Fruit fly (Drosophila melanogaster) whole organism, embryonic: ENCODE measurements around the gene CG12182.

Experiments
- Bteb2 ChIP-seq: fragments of 200-800 bp; sonication (Bioruptor generic); optimal IDR thresholded peaks from 2 replicates; lab custom pipeline; 2016; ENCODE audit warnings: missing biosample characterization, missing genetic modification characterization
- CG1233 ChIP-seq: fragments of 200-800 bp; sonication (Bioruptor generic); optimal IDR thresholded peaks from 4 replicates; lab custom pipeline; 2018; ENCODE audit warnings: missing biosample characterization, mild to moderate bottlenecking, missing genetic modification characterization
- CG12659 ChIP-seq: fragments of 200-800 bp; sonication (Bioruptor generic); optimal IDR thresholded peaks from 3 replicates; lab custom pipeline; 2017; ENCODE audit warnings: mild to moderate bottlenecking, missing biosample characterization, missing genetic modification reagents, missing genetic modification characterization
- CG14441 ChIP-seq: fragments of 200-800 bp; sonication (Bioruptor generic); IDR thresholded peaks from 2 replicates; pipeline ENCODE4 v1.3.6; 2022; ENCODE audit warnings: missing biosample characterization, missing genetic modification characterization
- CG14710 ChIP-seq: fragments of 200-800 bp; sonication (Bioruptor generic); optimal IDR thresholded peaks from 3 replicates; lab custom pipeline; 2019; ENCODE audit warnings: missing biosample characterization, mild to moderate bottlenecking, missing genetic modification characterization, moderate library complexity
- CG15011 ChIP-seq: fragments of 200-800 bp; sonication (Bioruptor generic); optimal IDR thresholded peaks from 3 replicates; lab custom pipeline; 2018; ENCODE audit warnings: missing biosample characterization, mild to moderate bottlenecking, missing genetic modification characterization
- CG15514 ChIP-seq: fragments of 200-800 bp; sonication (Bioruptor generic); optimal IDR thresholded peaks from 3 replicates; lab custom pipeline; 2017; ENCODE audit warnings: missing biosample characterization, missing genetic modification characterization, mild to moderate bottlenecking, moderate library complexity, missing genetic modification reagents
- CG15696 ChIP-seq: fragments of 200-800 bp; sonication (Bioruptor generic); optimal IDR thresholded peaks from 2 replicates; lab custom pipeline; 2019; ENCODE audit warnings: missing biosample characterization, mild to moderate bottlenecking, missing genetic modification characterization, moderate library complexity
- CG17802 ChIP-seq: fragments of 200-800 bp; sonication (Bioruptor generic); optimal IDR thresholded peaks from 2 replicates; lab custom pipeline; 2018; ENCODE audit warnings: missing biosample characterization, mild to moderate bottlenecking, missing genetic modification characterization, moderate library complexity
- CG1832 ChIP-seq: fragments of 200-800 bp; sonication (Bioruptor generic); optimal IDR thresholded peaks from 2 replicates; lab custom pipeline; 2017; ENCODE audit warnings: missing biosample characterization, mild to moderate bottlenecking, missing genetic modification characterization, inconsistent platforms
- CG18476 ChIP-seq: fragments of 200-800 bp; sonication (Bioruptor generic); optimal IDR thresholded peaks from 2 replicates; lab custom pipeline; 2016; ENCODE audit warnings: missing biosample characterization, mild to moderate bottlenecking, missing genetic modification characterization
- CG18599 ChIP-seq: fragments of 200-800 bp; sonication (Bioruptor generic); optimal IDR thresholded peaks from 3 replicates; lab custom pipeline; 2017; ENCODE audit warnings: missing biosample characterization, missing genetic modification characterization, mild to moderate bottlenecking, moderate library complexity, missing genetic modification reagents
- CG2678 ChIP-seq: fragments of 200-800 bp; sonication (Bioruptor generic); optimal IDR thresholded peaks from 3 replicates; lab custom pipeline; 2019; ENCODE audit warnings: missing biosample characterization, mild to moderate bottlenecking, missing genetic modification characterization, moderate library complexity
- CG4328 ChIP-seq: fragments of 200-800 bp; sonication (Bioruptor generic); optimal IDR thresholded peaks from 3 replicates; lab custom pipeline; 2017; ENCODE audit warnings: missing biosample characterization, missing genetic modification reagents, missing genetic modification characterization
- CG4617 ChIP-seq: fragments of 200-800 bp; sonication (Bioruptor generic); optimal IDR thresholded peaks from 3 replicates; lab custom pipeline; 2016; ENCODE audit warnings: missing biosample characterization, missing genetic modification characterization, borderline replicate concordance
- CG6813 ChIP-seq: fragments of 200-800 bp; sonication (Bioruptor generic); optimal IDR thresholded peaks from 2 replicates; lab custom pipeline; 2017; ENCODE audit warnings: missing biosample characterization, missing genetic modification characterization, mild to moderate bottlenecking, moderate library complexity, missing genetic modification reagents
- CG7271 ChIP-seq: fragments of 200-800 bp; sonication (Bioruptor generic); optimal IDR thresholded peaks from 2 replicates; lab custom pipeline; 2018; ENCODE audit warnings: missing biosample characterization, mild to moderate bottlenecking, missing genetic modification characterization, moderate library complexity
- CG9609 ChIP-seq: fragments of 200-800 bp; sonication (Bioruptor generic); optimal IDR thresholded peaks from 3 replicates; lab custom pipeline; 2016; ENCODE audit warnings: missing biosample characterization, missing genetic modification characterization
- D19B ChIP-seq: fragments of 200-800 bp; sonication (Bioruptor generic); optimal IDR thresholded peaks from 2 replicates; lab custom pipeline; 2017; ENCODE audit warnings: missing biosample characterization, mild to moderate bottlenecking, missing genetic modification characterization
- Deaf1 ChIP-seq: fragments of 200-800 bp; optimal IDR thresholded peaks from 3 replicates; lab custom pipeline; 2019; ENCODE audit warnings: missing biosample characterization, mild to moderate bottlenecking, missing genetic modification characterization, moderate library complexity
- HLH4C ChIP-seq: fragments of 200-800 bp; sonication (Bioruptor generic); IDR thresholded peaks from 3 replicates; pipeline ENCODE4 v1.3.6; 2022; ENCODE audit warnings: missing biosample characterization, missing genetic modification characterization; ENCODE audit not compliant: partially characterized antibody
- Hr3 ChIP-seq: fragments of 200-800 bp; sonication (Bioruptor generic); optimal IDR thresholded peaks from 3 replicates; lab custom pipeline; 2016; ENCODE audit warnings: missing biosample characterization, missing genetic modification characterization
- MTF-1 ChIP-seq: fragments of 200-800 bp; sonication (Bioruptor generic); optimal IDR thresholded peaks from 2 replicates; lab custom pipeline; 2018; ENCODE audit warnings: missing biosample characterization, mild to moderate bottlenecking, missing genetic modification characterization, borderline replicate concordance
- Med ChIP-seq: fragments of 200-800 bp; sonication (Bioruptor generic); peaks from one replicate; lab custom pipeline; 2016; ENCODE audit warnings: missing biosample characterization, missing genetic modification characterization, mild to moderate bottlenecking, inconsistent platforms, moderate library complexity
- Nf-YB ChIP-seq: fragments of 200-800 bp; sonication (Bioruptor generic); optimal IDR thresholded peaks from 3 replicates; lab custom pipeline; 2019; ENCODE audit warnings: missing biosample characterization, mild to moderate bottlenecking, missing genetic modification characterization, moderate library complexity
- Optix ChIP-seq: fragments of 200-800 bp; sonication (Bioruptor generic); IDR thresholded peaks from 3 replicates; pipeline ENCODE4 v1.3.6; 2022; ENCODE audit warnings: missing biosample characterization, missing genetic modification characterization
- Tbp ChIP-seq: fragments of >200 bp; optimal IDR thresholded peaks from 2 replicates; lab custom pipeline; 2018; ENCODE audit warnings: missing biosample characterization, missing genetic modification characterization
- abd-A ChIP-seq: fragments of 200-800 bp; sonication (Bioruptor generic); optimal IDR thresholded peaks from 3 replicates; lab custom pipeline; 2019; ENCODE audit warnings: missing biosample characterization, mild to moderate bottlenecking, missing genetic modification characterization, moderate library complexity
- ara ChIP-seq: fragments of 200-800 bp; sonication (Bioruptor generic); IDR thresholded peaks from 2 replicates; pipeline ENCODE4 v1.3.6; 2022; ENCODE audit warnings: missing biosample characterization, missing genetic modification characterization
- az2 ChIP-seq: fragments of 200-800 bp; sonication (Bioruptor generic); optimal IDR thresholded peaks from 3 replicates; lab custom pipeline; 2016; ENCODE audit warnings: missing biosample characterization, missing genetic modification characterization
- cg ChIP-seq: fragments of 200-800 bp; sonication (Bioruptor generic); optimal IDR thresholded peaks from 3 replicates; lab custom pipeline; 2019; ENCODE audit warnings: missing biosample characterization, mild to moderate bottlenecking, missing genetic modification characterization, moderate library complexity
- croc ChIP-seq: fragments of 200-800 bp; sonication (Bioruptor generic); conservative IDR thresholded peaks from 3 replicates; pipeline ENCODE4 v1.3.6; 2022; ENCODE audit warnings: missing biosample characterization, missing genetic modification characterization
- en ChIP-seq: fragments of 200-800 bp; sonication (Bioruptor generic); optimal IDR thresholded peaks from 2 replicates; lab custom pipeline; 2016; ENCODE audit warnings: missing biosample characterization, missing genetic modification characterization
- esg ChIP-seq: fragments of 200-800 bp; sonication (Bioruptor generic); conservative IDR thresholded peaks from 2 replicates; pipeline ENCODE4 v1.3.6; 2022; ENCODE audit warnings: missing biosample characterization, missing genetic modification characterization
- fd3F ChIP-seq: fragments of 200-800 bp; sonication (Bioruptor generic); optimal IDR thresholded peaks from 2 replicates; lab custom pipeline; 2018; ENCODE audit warnings: missing biosample characterization, mild to moderate bottlenecking, missing genetic modification characterization, moderate library complexity
- gcm2 ChIP-seq: fragments of 200-800 bp; sonication (Bioruptor generic); optimal IDR thresholded peaks from 2 replicates; lab custom pipeline; 2016; ENCODE audit warnings: missing biosample characterization, missing genetic modification characterization
- grau ChIP-seq: fragments of 200-800 bp; optimal IDR thresholded peaks from 3 replicates; lab custom pipeline; 2019; ENCODE audit warnings: missing biosample characterization, mild to moderate bottlenecking, missing genetic modification characterization, moderate library complexity
- grn ChIP-seq: fragments of 200-800 bp; sonication (Bioruptor generic); optimal IDR thresholded peaks from 3 replicates; lab custom pipeline; 2017; ENCODE audit warnings: missing biosample characterization, missing genetic modification characterization
- mam ChIP-seq: fragments of 200-800 bp; sonication (Bioruptor generic); optimal IDR thresholded peaks from 3 replicates; lab custom pipeline; 2016; ENCODE audit warnings: missing biosample characterization, missing genetic modification characterization
- nau ChIP-seq: fragments of 200-800 bp; sonication (Bioruptor generic); optimal IDR thresholded peaks from 3 replicates; lab custom pipeline; 2017; ENCODE audit warnings: missing biosample characterization, mild to moderate bottlenecking, missing genetic modification characterization, missing genetic modification reagents
- pb ChIP-seq: fragments of 200-800 bp; sonication (Bioruptor generic); optimal IDR thresholded peaks from 3 replicates; lab custom pipeline; 2016; ENCODE audit warnings: missing biosample characterization, missing genetic modification characterization
- prd ChIP-seq, 3 experiments: fragments of >200 bp in 2 of 3; fragments of 200-800 bp in 1 of 3; sonication (Bioruptor generic) in 1 of 3; optimal IDR thresholded peaks in 2 of 3; IDR thresholded peaks in 1 of 3; 2 replicates in 2 of 3; 3 replicates in 1 of 3; pipeline versions ENCODE4 v1.3.6 to Lab custom; 2017 to 2022; ENCODE audit warnings: missing biosample characterization in 1 of 3, missing genetic modification characterization in 1 of 3
- seq ChIP-seq: fragments of 200-800 bp; sonication (Bioruptor generic); IDR thresholded peaks from 2 replicates; pipeline ENCODE4 v1.3.6; 2022; ENCODE audit warnings: missing biosample characterization, missing genetic modification characterization
- so ChIP-seq: fragments of 200-800 bp; sonication (Bioruptor generic); IDR thresholded peaks from 3 replicates; pipeline ENCODE4 v1.3.6; 2022; ENCODE audit warnings: missing biosample characterization, missing genetic modification characterization
- tio ChIP-seq: fragments of 200-800 bp; sonication (Bioruptor generic); optimal IDR thresholded peaks from 2 replicates; lab custom pipeline; 2017; ENCODE audit warnings: missing biosample characterization, missing genetic modification characterization, inconsistent platforms

Gene CG12182

DNA sequence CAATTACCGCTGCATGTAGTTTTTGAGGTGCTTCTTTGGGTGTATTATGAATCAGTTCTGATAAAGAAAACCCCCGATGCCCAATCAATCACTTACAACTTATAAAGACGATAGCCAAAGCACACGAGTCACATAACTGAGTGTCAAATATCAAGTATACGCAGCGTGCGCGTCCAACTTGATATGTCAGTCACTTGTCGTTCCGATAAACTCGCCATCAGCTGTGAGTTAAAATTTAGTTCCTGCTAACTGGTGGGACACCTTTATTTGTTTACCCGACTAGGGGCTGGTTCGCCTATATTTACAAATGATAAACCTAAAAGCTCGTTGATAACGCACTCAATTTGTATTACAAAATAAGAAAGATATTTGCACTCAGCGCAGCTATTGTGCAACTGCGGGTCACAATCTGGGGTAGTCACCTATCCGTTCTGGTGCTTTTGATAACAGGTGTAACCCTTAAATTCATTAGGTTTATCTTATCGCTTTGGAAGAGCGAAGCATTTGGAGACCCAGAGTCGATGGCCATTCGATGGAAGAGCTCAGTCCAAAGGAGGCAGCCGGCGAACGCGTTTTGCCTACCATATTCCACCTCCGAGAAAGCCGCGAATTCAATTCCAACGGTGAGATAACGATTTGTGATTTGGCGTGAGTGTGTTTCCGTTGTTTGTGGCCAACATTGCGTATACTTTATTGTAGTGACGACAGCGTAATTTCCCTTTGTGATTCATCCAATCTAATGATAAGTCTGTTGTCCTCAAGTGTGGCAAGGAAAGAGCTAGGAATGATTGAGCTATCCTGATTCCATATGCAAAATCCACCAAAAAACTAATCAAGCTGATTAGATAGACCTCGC lies 48.4 kb upstream of the CG12182 start, which contains the start of gene CG1246 (continued):
- TF ChIP-seq CG18476 (GFP tag; lab: Kevin White, UChicago): no peak
- TF ChIP-seq CG15011 (GFP tag; lab: Kevin White, UChicago): no peak
- peak; percentile 66 for TF ChIP-seq grn
- no peak for TF ChIP-seq tio (GFP tag; lab: Kevin White, UChicago)
- no peak for TF ChIP-seq HLH4C (GFP tag; lab: Robert Waterston, UW)
- TF ChIP-seq CG15514 (GFP tag; lab: Kevin White, UChicago): peak; percentile 33
- TF ChIP-seq CG12659: no peak
- no peak for TF ChIP-seq gcm2 (GFP tag; lab: Kevin White, UChicago)
- peak; percentile 41 for TF ChIP-seq CG6813 (GFP tag; lab: Kevin White, UChicago)
- TF ChIP-seq CG4617 (GFP tag; lab: Kevin White, UChicago): no peak
- TF ChIP-seq CG7271: no peak
- TF ChIP-seq Optix: no peak
- no peak for TF ChIP-seq esg (GFP tag; lab: Robert Waterston, UW)
- TF ChIP-seq MTF-1 (GFP tag; lab: Kevin White, UChicago): no peak
- no peak for TF ChIP-seq en (GFP tag; lab: Kevin White, UChicago)
- TF ChIP-seq pb (GFP tag; lab: Kevin White, UChicago): no peak
- peak; percentile 44 for TF ChIP-seq CG18599 (GFP tag; lab: Kevin White, UChicago)
- TF ChIP-seq seq (GFP tag; lab: Robert Waterston, UW): no peak
- no peak for TF ChIP-seq ara (GFP tag; lab: Robert Waterston, UW)
- TF ChIP-seq CG17802 (tag; lab: Kevin White, UChicago): no peak
- no peak for TF ChIP-seq Deaf1 (tag; lab: Kevin White, UChicago)
- TF ChIP-seq abd-A: no peak
- no peak for TF ChIP-seq Hr3
- TF ChIP-seq CG4328 (GFP tag; lab: Kevin White, UChicago): peak; percentile 40
- TF ChIP-seq Tbp (GFP tag; lab: Kevin White, UChicago): no peak
- peak; percentile 39; the same call in 1 of the 2 replicates for TF ChIP-seq CG14441 (GFP tag; lab: Robert Waterston, UW)
- TF ChIP-seq so (GFP tag; lab: Robert Waterston, UW): peak; percentile 46; the same call in 1 of the 3 replicates
- no peak for TF ChIP-seq CG9609
- TF ChIP-seq Bteb2 (GFP tag; lab: Kevin White, UChicago): no peak
- TF ChIP-seq Med (GFP tag; lab: Kevin White, UChicago): peak; percentile 34

DNA sequence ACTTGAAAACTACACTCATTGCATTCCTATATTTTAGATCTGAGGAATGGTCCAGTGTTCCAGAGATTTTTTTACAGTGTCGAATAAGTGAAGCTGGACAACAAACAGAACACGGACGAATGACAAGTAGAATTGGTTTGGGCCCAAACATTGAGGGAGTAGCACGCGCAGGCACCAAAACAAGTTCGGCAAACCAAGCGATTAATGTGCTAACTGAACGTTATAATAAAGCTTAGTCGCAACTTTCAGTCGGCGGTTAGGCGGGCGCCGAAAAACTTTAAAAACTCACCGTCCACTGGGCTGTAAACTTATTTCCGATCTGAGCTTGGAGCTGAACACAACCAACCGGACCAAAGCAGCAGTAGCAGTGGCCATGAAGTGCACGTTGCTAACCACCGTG lies 45.7 kb upstream of the CG12182 start, which contains the start of gene CG1143:
CG1143 (plus strand) TSS at position 301 of the 400 bp plus-strand sequence.
- TF ChIP-seq Nf-YB (GFP tag; lab: Kevin White, UChicago) (no peak), CG2678 (tag; lab: Kevin White, UChicago) (no peak), Optix (no peak), fd3F (no peak), grau (tag; lab: Kevin White, UChicago) (no peak), CG15696 (tag; lab: Kevin White, UChicago) (no peak), D19B (no peak), prd (optimal IDR thresholded peaks at IDR 0.05; lab: Kevin White, UChicago) (no peak), prd (GFP tag; IDR thresholded peaks at IDR 0.05; lab: Robert Waterston, UW) (no peak), cg (GFP tag; lab: Kevin White, UChicago) (no peak), mam (GFP tag; lab: Kevin White, UChicago) (no peak), CG1233 (GFP tag; lab: Kevin White, UChicago) (no peak), CG18476 (GFP tag; lab: Kevin White, UChicago) (no peak), CG1832 (GFP tag; lab: Kevin White, UChicago) (no peak), CG14710 (no peak), croc (GFP tag; lab: Robert Waterston, UW) (no peak), nau (GFP tag; lab: Kevin White, UChicago) (no peak), az2 (no peak)
